Fruit fly (Drosophila melanogaster) Kc167 (cell line): ENCODE measurements around the gene Arfrp1.

Source experiments
- Myc ChIP-seq: fragments of >200 bp; optimal IDR thresholded peaks from 2 replicates; lab custom pipeline; 2017; ENCODE audit warnings: missing external identifiers
- h ChIP-seq: fragments of >200 bp; optimal IDR thresholded peaks from 3 replicates; lab custom pipeline; 2018; ENCODE audit warnings: missing external identifiers

DNA sequence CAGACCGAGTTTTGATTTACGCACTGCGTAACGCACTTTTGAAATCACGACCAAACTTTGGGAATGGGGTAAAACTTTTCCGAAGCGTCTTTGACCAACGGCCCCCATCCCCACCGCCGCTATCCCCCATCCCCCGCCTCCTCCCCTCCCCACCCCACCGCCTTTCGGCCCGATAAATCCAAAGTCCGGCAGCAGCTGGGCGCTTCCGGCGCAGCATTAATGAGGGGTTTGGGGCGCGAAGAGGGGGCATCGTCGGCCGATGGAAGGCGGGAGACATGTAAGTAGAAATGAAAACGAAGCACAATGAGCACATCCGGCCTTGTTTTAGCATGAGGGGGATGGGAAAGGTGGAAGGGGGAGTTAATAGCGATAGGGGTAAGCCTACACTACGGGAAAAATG is 32.3 kb downstream of the Arfrp1 start:
- TF ChIP-seq h = no peak
- no peak for TF ChIP-seq Myc (lab: Kevin White, UChicago)
